Worm (Caenorhabditis elegans) whole organism, late embryonic: ENCODE data around the gene Y6G8.2.

Experiments
- dve-1 ChIP-seq: sonication (generic microtip); optimal IDR thresholded peaks from 2 replicates; lab custom pipeline; 2017; ENCODE audit warnings: antibody characterized with exemption, mild to moderate bottlenecking, missing genetic modification characterization, missing compliant biosample characterization
- nfya-1 ChIP-seq: sonication (generic microtip); optimal IDR thresholded peaks from 2 replicates; lab custom pipeline; 2017; ENCODE audit warnings: missing genetic modification characterization, mild to moderate bottlenecking, missing compliant biosample characterization, antibody characterized with exemption, moderate library complexity

- TF ChIP-seq dve-1 (tag; lab: Kevin White, UChicago) (no peak), nfya-1 (tag; lab: Kevin White, UChicago) (no peak)
Measured at ce11 chrV:17623230-17623629, 24.5 kb upstream of the Y6G8.2 start, which contains the start of gene F57G4.1.
